Worm (Caenorhabditis elegans): ENCODE results near the gene C53C11.5.

ce11 chrX:17386130-17386529, 52.3 kb downstream of the C53C11.5 start:
- TF ChIP-seq ces-1 (GFP tag; optimal IDR thresholded peaks at IDR 0.05) (no peak), nhr-28 (tag; optimal IDR thresholded peaks at IDR 0.05) (no peak), pha-4 (tag; optimal IDR thresholded peaks at IDR 0.05) (no peak)

All from whole organism, mixed stage, embryonic.